Fruit fly (Drosophila melanogaster): ENCODE data around the gene spz4.
A peak's percentile ranks its signal among the peaks of the same experiment; 100 is the strongest.

Gene spz4

dm6 chr2L:11498839-11499238 is 2.7 kb upstream of the spz4 start, which contains the start of gene Cog8 (continued):
- TF ChIP-seq unc-4 (GFP tag; IDR thresholded peaks at IDR 0.05; ENCODE audit: partially characterized antibody) (0 out of 2 replicates have a peak, but pooled peaks have one; percentile 13), shn (GFP tag; optimal IDR thresholded peaks at IDR 0.05) (peak; percentile 61), Camta (GFP tag; optimal IDR thresholded peaks at IDR 0.05) (peak; percentile 51), Gug (GFP tag; IDR thresholded peaks at IDR 0.05) (peak; percentile 21; the same call in 1 of the 4 replicates), Lhr (GFP tag; optimal IDR thresholded peaks at IDR 0.05) (peak; percentile 68), danr (GFP tag; IDR thresholded peaks at IDR 0.05) (no peak), Hr51 (GFP tag; optimal IDR thresholded peaks at IDR 0.05) (peak; percentile 52 to 69), fu2 (GFP tag; optimal IDR thresholded peaks at IDR 0.05) (peak; percentile 35), H2.0 (GFP tag; IDR thresholded peaks at IDR 0.05) (no peak), CG12659 (GFP tag; optimal IDR thresholded peaks at IDR 0.05) (peak; percentile 57), Scr (GFP tag; IDR thresholded peaks at IDR 0.05; ENCODE audit: partially characterized antibody) (no peak), CG6854 (GFP tag; optimal IDR thresholded peaks at IDR 0.05) (no peak), Dek (tag; optimal IDR thresholded peaks at IDR 0.05) (peak; percentile 36), zfh1 (GFP tag; IDR thresholded peaks at IDR 0.05) (no peak), row (GFP tag; IDR thresholded peaks at IDR 0.05) (peak; percentile 58), MBD-R2 (GFP tag; IDR thresholded peaks at IDR 0.05) (peak; percentile 72), Mes4 (GFP tag; optimal IDR thresholded peaks at IDR 0.05) (no peak), repo (GFP tag; optimal IDR thresholded peaks at IDR 0.05) (peak; percentile 24), CG2120 (GFP tag; optimal IDR thresholded peaks at IDR 0.05) (peak; percentile 77), CG18262 (tag; optimal IDR thresholded peaks at IDR 0.05) (peak; percentile 25), sd (tag; optimal IDR thresholded peaks at IDR 0.05) (peak; percentile 38), prd (optimal IDR thresholded peaks at IDR 0.05) (no peak), prd (GFP tag; IDR thresholded peaks at IDR 0.05) (peak; percentile 70), CG11085 (GFP tag; IDR thresholded peaks at IDR 0.05) (no peak), lilli (GFP tag; optimal IDR thresholded peaks at IDR 0.05) (peak; percentile 74), Lpt (GFP tag; optimal IDR thresholded peaks at IDR 0.05) (no peak), pnt (GFP tag; optimal IDR thresholded peaks at IDR 0.05) (peak; percentile 34), CG2116 (GFP tag; optimal IDR thresholded peaks at IDR 0.05) (peak; percentile 62), Dip3 (GFP tag; optimal IDR thresholded peaks at IDR 0.05) (peak; percentile 60), Myb (GFP tag; optimal IDR thresholded peaks at IDR 0.05) (peak; percentile 99), CG1602 (GFP tag; optimal IDR thresholded peaks at IDR 0.05) (peak; percentile 45), Elba2 (GFP tag; optimal IDR thresholded peaks at IDR 0.05) (peak; percentile 77), cad (GFP tag; optimal IDR thresholded peaks at IDR 0.05) (peak; percentile 4), az2 (GFP tag; optimal IDR thresholded peaks at IDR 0.05) (peak; percentile 48), Sox102F (GFP tag; optimal IDR thresholded peaks at IDR 0.05) (peak; percentile 47), CG13624 (GFP tag; optimal IDR thresholded peaks at IDR 0.05) (peak; percentile 2), CG2678 (tag; optimal IDR thresholded peaks at IDR 0.05) (peak; percentile 31), CG30020 (tag; optimal IDR thresholded peaks at IDR 0.05) (peak; percentile 15), CG9817 (tag; optimal IDR thresholded peaks at IDR 0.05) (peak; percentile 43), CG8089 (GFP tag; optimal IDR thresholded peaks at IDR 0.05) (peak; percentile 26), CG4617 (GFP tag; optimal IDR thresholded peaks at IDR 0.05; ENCODE audit: borderline replicate concordance) (peak; percentile 72), CG3995 (GFP tag; optimal IDR thresholded peaks at IDR 0.05) (peak; percentile 87), stwl (tag; optimal IDR thresholded peaks at IDR 0.05) (peak; percentile 59), Xrp1 (GFP tag; IDR thresholded peaks at IDR 0.05) (peak; percentile 23; the same call in 1 of the 2 replicates), Bteb2 (GFP tag; optimal IDR thresholded peaks at IDR 0.05) (peak; percentile 6), sqz (GFP tag; optimal IDR thresholded peaks at IDR 0.05) (no peak), Nf-YC (tag; optimal IDR thresholded peaks at IDR 0.05) (peak; percentile 30), pan (optimal IDR thresholded peaks at IDR 0.05) (no peak), pan (GFP tag; optimal IDR thresholded peaks at IDR 0.05 in 1 of 2, IDR thresholded peaks at IDR 0.05 in 1 of 2) (peak in 1 of 2 experiments; percentile 40), CG15514 (GFP tag; optimal IDR thresholded peaks at IDR 0.05) (peak; percentile 48), CG16815 (GFP tag; optimal IDR thresholded peaks at IDR 0.05) (peak; percentile 3)
